Worm (Caenorhabditis elegans): ENCODE measurements around the gene pqn-41.

DNA sequence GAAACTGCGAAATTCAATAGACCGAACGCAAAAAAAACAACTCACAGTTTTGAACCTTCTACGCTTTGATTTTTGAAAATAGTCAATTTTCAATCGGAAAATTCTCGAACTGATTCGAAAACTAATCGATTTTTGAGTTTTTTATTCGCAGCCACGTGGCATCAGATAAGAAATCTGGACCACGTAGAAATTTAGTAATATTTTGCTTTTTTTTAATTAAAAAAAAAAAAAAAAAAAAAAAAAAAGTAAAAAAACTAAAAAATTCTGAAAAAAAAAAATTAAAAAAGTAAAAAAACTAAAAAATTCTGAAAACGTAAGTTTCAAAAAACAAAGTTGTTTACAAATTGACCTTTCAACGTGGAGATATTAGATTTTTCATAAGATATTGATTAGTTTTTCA is 70.9 kb downstream of the pqn-41 start, which contains the start of gene R155.3:
- TF ChIP-seq scrt-1 (GFP tag; IDR thresholded peaks at IDR 0.05) = no peak
- TF ChIP-seq F13C5.2 (tag; optimal IDR thresholded peaks at IDR 0.05) = no peak
